Worm (Caenorhabditis elegans) whole organism, early embryonic: Measurements from ENCODE around the gene eff-1.

ENCODE experiments used
- aly-1 ChIP-seq: sonication (generic microtip); optimal IDR thresholded peaks from 2 replicates; lab custom pipeline; 2016; ENCODE audit warnings: missing genetic modification characterization, missing compliant biosample characterization
- ama-1 ChIP-seq: fragments of 150-350 bp; optimal IDR thresholded peaks from 2 replicates; lab custom pipeline; 2014
- ceh-13 ChIP-seq: fragments of 200-800 bp; sonication (Bioruptor generic); optimal IDR thresholded peaks from 2 replicates; lab custom pipeline; 2018; ENCODE audit warnings: mild to moderate bottlenecking, missing genetic modification characterization, missing compliant biosample characterization
- ets-7 ChIP-seq: sonication (generic microtip); optimal IDR thresholded peaks from 2 replicates; lab custom pipeline; 2016; ENCODE audit warnings: missing genotype, missing genetic modification characterization, missing compliant biosample characterization
- hmbx-1 ChIP-seq: sonication (generic microtip); optimal IDR thresholded peaks from 2 replicates; lab custom pipeline; 2016; ENCODE audit warnings: mild to moderate bottlenecking, missing genetic modification characterization, missing compliant biosample characterization
- hmg-4 ChIP-seq: fragments of 200-800 bp; sonication (Bioruptor generic); optimal IDR thresholded peaks from 2 replicates; lab custom pipeline; 2018; ENCODE audit warnings: mild to moderate bottlenecking, missing genetic modification characterization, missing compliant biosample characterization
- hnd-1 ChIP-seq: sonication (generic microtip); optimal IDR thresholded peaks from 2 replicates; lab custom pipeline; 2016; ENCODE audit warnings: missing genetic modification characterization, missing compliant biosample characterization
- scrt-1 ChIP-seq: fragments of 200-800 bp; sonication (Bioruptor generic); IDR thresholded peaks from 2 replicates; pipeline ENCODE4 v1.3.6; 2022; ENCODE audit warnings: missing genetic modification characterization, missing compliant biosample characterization
- sea-1 ChIP-seq: fragments of 200-800 bp; sonication (Bioruptor generic); conservative IDR thresholded peaks from 2 replicates; pipeline ENCODE4 v1.3.6; 2022; ENCODE audit warnings: missing genetic modification characterization, missing compliant biosample characterization
- tbx-11 ChIP-seq: fragments of 200-800 bp; sonication (Bioruptor generic); IDR thresholded peaks from 2 replicates; pipeline ENCODE4 v1.3.6; 2022; ENCODE audit warnings: missing genetic modification characterization, missing compliant biosample characterization

DNA sequence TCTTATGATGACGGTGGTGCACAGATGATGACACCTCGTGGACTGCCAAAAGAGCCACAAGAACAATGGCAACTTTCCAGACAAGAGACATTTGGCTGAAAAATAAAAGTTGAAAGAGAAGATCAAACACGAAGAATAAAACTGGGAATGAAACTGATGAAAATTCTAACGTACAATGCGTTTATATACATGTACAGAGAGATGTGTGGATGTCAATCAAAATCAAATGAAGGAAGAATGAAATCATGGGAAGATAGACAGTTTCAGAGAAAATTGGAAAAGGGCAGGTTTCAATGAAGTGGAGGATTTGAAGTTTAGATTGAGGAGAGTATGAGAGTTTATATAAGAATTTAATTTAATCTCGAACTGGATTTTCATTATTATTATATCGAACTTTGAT lies 52.6 kb downstream of the eff-1 start, which contains the start of gene dod-23:
- TF ChIP-seq ets-7 (tag; lab: Kevin White, UChicago) (no peak), sea-1 (GFP tag; lab: Robert Waterston, UW) (no peak), tbx-11 (GFP tag; lab: Robert Waterston, UW) (no peak), ama-1 (lab: Kevin White, UChicago) (no peak), hmbx-1 (tag; lab: Kevin White, UChicago) (no peak), aly-1 (tag; lab: Kevin White, UChicago) (no peak), ceh-13 (GFP tag; lab: Kevin White, UChicago) (no peak), hmg-4 (GFP tag; lab: Kevin White, UChicago) (no peak), hnd-1 (tag; lab: Kevin White, UChicago) (no peak), scrt-1 (GFP tag; lab: Robert Waterston, UW) (no peak)
